Worm (Caenorhabditis elegans): Measurements from ENCODE around the gene ZK742.3.

DNA sequence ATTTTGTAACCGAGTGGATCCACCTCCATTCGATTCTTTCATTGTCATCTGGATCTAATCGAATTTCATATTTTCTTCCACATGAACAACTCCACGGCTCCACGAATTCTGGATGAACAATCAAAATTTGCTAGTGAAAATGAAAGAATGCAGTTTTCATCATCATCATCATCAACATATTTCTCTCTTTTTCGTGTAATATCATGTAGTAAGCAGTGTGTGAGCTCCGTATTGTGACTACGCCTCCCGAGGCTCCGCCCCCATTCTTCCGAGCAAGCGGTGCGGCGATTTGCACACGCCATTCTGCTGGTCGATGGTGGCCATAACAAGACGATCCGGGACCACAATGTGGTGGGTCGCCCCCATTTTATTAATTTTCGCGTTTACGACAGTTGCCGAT is 11.6 kb downstream of the ZK742.3 start, which contains the start of gene ZK742.7:
- TF ChIP-seq mep-1 (tag; optimal IDR thresholded peaks at IDR 0.05) (no peak), ztf-4 (tag; optimal IDR thresholded peaks at IDR 0.05) (no peak), tbx-2 (tag; optimal IDR thresholded peaks at IDR 0.05) (no peak), sox-4 (tag; optimal IDR thresholded peaks at IDR 0.05) (no peak), zag-1 (tag; optimal IDR thresholded peaks at IDR 0.05) (no peak), ceh-82 (tag; optimal IDR thresholded peaks at IDR 0.05) (no peak), egl-27 (tag; optimal IDR thresholded peaks at IDR 0.05) (no peak), mab-9 (GFP tag; IDR thresholded peaks at IDR 0.05) (no peak), pag-3 (tag; optimal IDR thresholded peaks at IDR 0.05; ENCODE audit: borderline replicate concordance, insufficient read depth) (no peak), lin-35 (GFP tag; optimal IDR thresholded peaks at IDR 0.05) (no peak), nhr-85 (tag) (no peak), ztf-11 (tag; optimal IDR thresholded peaks at IDR 0.05) (no peak), lin-39 (tag; optimal IDR thresholded peaks at IDR 0.05) (no peak)

Measured in whole organism, L1 larva.